Worm (Caenorhabditis elegans) whole organism, mixed stage, embryonic: ENCODE data around the gene jmjd-2.

ENCODE experiments used
- bed-3 ChIP-seq: fragments of 200-800 bp; sonication (Bioruptor generic); optimal IDR thresholded peaks from 3 replicates; lab custom pipeline; 2018; ENCODE audit warnings: mild to moderate bottlenecking, missing genetic modification characterization, moderate library complexity, missing compliant biosample characterization
- blmp-1 ChIP-seq: fragments of 150-350 bp; optimal IDR thresholded peaks from 2 replicates; lab custom pipeline; 2014; ENCODE audit warnings: missing biosample characterization, missing genetic modification characterization
- ceh-39 ChIP-seq: fragments of 150-350 bp; optimal IDR thresholded peaks from 2 replicates; lab custom pipeline; 2014; ENCODE audit warnings: missing biosample characterization, missing genetic modification characterization
- ceh-43 ChIP-seq: fragments of 200-800 bp; sonication (Bioruptor generic); optimal IDR thresholded peaks from 2 replicates; lab custom pipeline; 2018; ENCODE audit warnings: mild to moderate bottlenecking, missing genetic modification characterization, moderate library complexity, missing compliant biosample characterization
- ceh-83 ChIP-seq: fragments of 200-800 bp; sonication (Bioruptor generic); optimal IDR thresholded peaks from 2 replicates; lab custom pipeline; 2018; ENCODE audit warnings: mild to moderate bottlenecking, missing genetic modification characterization, missing compliant biosample characterization
- ces-1 ChIP-seq: fragments of 150-350 bp; optimal IDR thresholded peaks from 2 replicates; lab custom pipeline; 2014; ENCODE audit warnings: missing biosample characterization, missing genetic modification reagents, missing genetic modification characterization
- cnd-1 ChIP-seq: fragments of 200-800 bp; sonication (Bioruptor generic); optimal IDR thresholded peaks from 2 replicates; lab custom pipeline; 2018; ENCODE audit warnings: mild to moderate bottlenecking, missing genetic modification characterization, missing compliant biosample characterization
- drap-1 ChIP-seq: fragments of 200-800 bp; sonication (Bioruptor generic); optimal IDR thresholded peaks from 3 replicates; lab custom pipeline; 2018; ENCODE audit warnings: mild to moderate bottlenecking, missing genetic modification characterization, missing compliant biosample characterization
- elt-1 ChIP-seq: sonication (generic microtip); optimal IDR thresholded peaks from 2 replicates; lab custom pipeline; 2017; ENCODE audit warnings: missing genetic modification characterization, mild to moderate bottlenecking, missing compliant biosample characterization, antibody characterized with exemption, moderate library complexity, borderline replicate concordance; ENCODE audit not compliant: insufficient read depth
- elt-3 ChIP-seq: fragments of 150-350 bp; optimal IDR thresholded peaks from 2 replicates; lab custom pipeline; 2014; ENCODE audit warnings: missing biosample characterization, missing genetic modification characterization
- flh-1 ChIP-seq: fragments of 200-800 bp; sonication (Bioruptor generic); optimal IDR thresholded peaks from 2 replicates; lab custom pipeline; 2018; ENCODE audit warnings: mild to moderate bottlenecking, missing genetic modification characterization, moderate library complexity, missing compliant biosample characterization
- ham-2 ChIP-seq: fragments of 200-800 bp; sonication (Bioruptor generic); optimal IDR thresholded peaks from 2 replicates; lab custom pipeline; 2018; ENCODE audit warnings: mild to moderate bottlenecking, missing genetic modification characterization, missing compliant biosample characterization
- hlh-1 ChIP-seq: fragments of 150-350 bp; optimal IDR thresholded peaks from 2 replicates; lab custom pipeline; 2014; ENCODE audit warnings: missing biosample characterization, missing genetic modification reagents, missing genetic modification characterization
- lin-32 ChIP-seq: fragments of 200-800 bp; sonication (Bioruptor generic); optimal IDR thresholded peaks from 2 replicates; lab custom pipeline; 2018; ENCODE audit warnings: mild to moderate bottlenecking, missing genetic modification characterization, missing compliant biosample characterization
- lsy-2 ChIP-seq: fragments of 150-350 bp; optimal IDR thresholded peaks from 2 replicates; lab custom pipeline; 2014; ENCODE audit warnings: missing biosample characterization, missing genetic modification characterization
- mab-5 ChIP-seq: fragments of 150-350 bp; optimal IDR thresholded peaks from 2 replicates; lab custom pipeline; 2014; ENCODE audit warnings: missing biosample characterization, missing genetic modification characterization
- mep-1 ChIP-seq: fragments of 150-350 bp; optimal IDR thresholded peaks from 2 replicates; lab custom pipeline; 2017; ENCODE audit warnings: missing biosample characterization, missing genetic modification reagents, missing genetic modification characterization, inconsistent platforms
- mls-2 ChIP-seq: sonication (generic microtip); optimal IDR thresholded peaks from 2 replicates; lab custom pipeline; 2016; ENCODE audit warnings: mild to moderate bottlenecking, missing genetic modification characterization, moderate library complexity, missing compliant biosample characterization
- nhr-12 ChIP-seq: fragments of 150-350 bp; optimal IDR thresholded peaks from 2 replicates; lab custom pipeline; 2014; ENCODE audit warnings: missing biosample characterization, missing genetic modification characterization
- nhr-2 ChIP-seq: fragments of 150-350 bp; optimal IDR thresholded peaks from 2 replicates; lab custom pipeline; 2014; ENCODE audit warnings: missing biosample characterization, missing genetic modification characterization
- nhr-237 ChIP-seq: fragments of 150-350 bp; optimal IDR thresholded peaks from 2 replicates; lab custom pipeline; 2014; ENCODE audit warnings: missing biosample characterization, missing genetic modification characterization
- nhr-28 ChIP-seq: fragments of 150-350 bp; optimal IDR thresholded peaks from 2 replicates; lab custom pipeline; 2014; ENCODE audit warnings: missing biosample characterization, missing genetic modification characterization
- nhr-76 ChIP-seq: sonication (generic microtip); optimal IDR thresholded peaks from 2 replicates; lab custom pipeline; 2017; ENCODE audit warnings: missing biosample characterization, missing genetic modification characterization
- sem-2 ChIP-seq: fragments of 200-800 bp; sonication (Bioruptor generic); optimal IDR thresholded peaks from 2 replicates; lab custom pipeline; 2018; ENCODE audit warnings: mild to moderate bottlenecking, missing genetic modification characterization, missing compliant biosample characterization
- sptf-1 ChIP-seq: sonication (generic microtip); optimal IDR thresholded peaks from 2 replicates; lab custom pipeline; 2017; ENCODE audit warnings: mild to moderate bottlenecking, missing genetic modification characterization, moderate library complexity, missing compliant biosample characterization
- tbx-8 ChIP-seq: fragments of 200-800 bp; sonication (Bioruptor generic); optimal IDR thresholded peaks from 2 replicates; lab custom pipeline; 2018; ENCODE audit warnings: mild to moderate bottlenecking, missing genetic modification characterization, moderate library complexity, missing compliant biosample characterization
- unc-39 ChIP-seq: fragments of 150-350 bp; optimal IDR thresholded peaks from 2 replicates; lab custom pipeline; 2014; ENCODE audit warnings: missing biosample characterization, missing genetic modification characterization
- unc-62 ChIP-seq: fragments of 150-350 bp; optimal IDR thresholded peaks from 2 replicates; lab custom pipeline; 2014; ENCODE audit warnings: missing biosample characterization, missing genetic modification reagents, missing genetic modification characterization
- zip-8 ChIP-seq: fragments of 150-350 bp; optimal IDR thresholded peaks from 2 replicates; lab custom pipeline; 2014; ENCODE audit warnings: missing biosample characterization, missing genetic modification characterization

The jmjd-2 gene

DNA sequence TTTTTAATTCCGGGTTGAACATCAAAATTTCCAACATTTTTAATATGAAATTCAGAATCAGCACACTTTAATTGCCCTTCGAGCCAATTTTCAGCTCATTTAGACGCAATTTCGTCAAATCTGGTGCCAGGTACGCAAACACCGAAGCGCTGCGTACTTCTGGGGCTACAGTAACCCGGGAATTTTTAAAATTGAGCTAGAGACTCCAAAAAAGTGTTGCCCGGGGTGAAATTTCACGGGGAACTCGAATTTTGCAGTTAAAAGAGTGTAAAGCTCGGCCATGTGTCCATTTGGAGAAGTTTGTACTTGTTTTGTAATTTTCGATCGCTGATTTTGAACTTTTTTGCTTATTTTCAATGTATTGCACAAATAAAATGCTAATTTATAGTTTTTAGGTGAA, 1.1 kb downstream of the jmjd-2 start:
- no peak for TF ChIP-seq mls-2 (tag; lab: Kevin White, UChicago)
- TF ChIP-seq lsy-2 = peak; percentile 29

DNA sequence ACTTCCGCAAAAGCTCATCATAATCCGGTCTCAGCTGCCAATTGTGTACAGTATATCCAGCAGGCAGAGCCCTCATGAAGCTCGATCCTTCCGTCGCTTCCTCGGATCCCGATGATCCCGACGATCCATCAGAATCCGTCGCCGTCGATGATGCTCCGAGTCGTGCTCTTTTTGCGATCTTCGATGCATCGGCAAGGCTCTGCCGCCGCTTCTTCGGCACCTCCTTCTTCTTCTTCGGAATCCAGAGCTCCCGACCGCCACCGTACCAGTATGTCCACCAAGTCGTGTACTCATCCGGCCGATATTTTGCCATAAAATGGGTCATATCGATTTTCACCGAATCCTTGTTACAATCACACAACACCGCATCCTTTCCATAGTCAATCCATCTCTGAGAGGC, 3.5 kb downstream of the jmjd-2 start:
- no peak for TF ChIP-seq sptf-1 (tag; lab: Kevin White, UChicago)
- TF ChIP-seq nhr-28 (tag; lab: Kevin White, UChicago) = no peak
- TF ChIP-seq bed-3 (GFP tag; lab: Kevin White, UChicago) = no peak
- no peak for TF ChIP-seq flh-1 (GFP tag; lab: Kevin White, UChicago)
- TF ChIP-seq nhr-76 (tag; lab: Kevin White, UChicago) = no peak
- TF ChIP-seq ceh-83 (GFP tag; lab: Kevin White, UChicago) = no peak
- TF ChIP-seq nhr-2 = no peak
- TF ChIP-seq elt-1 (tag; lab: Kevin White, UChicago) = no peak
- no peak for TF ChIP-seq mab-5
- no peak for TF ChIP-seq mep-1 (tag; lab: Kevin White, UChicago)
- TF ChIP-seq sem-2 (GFP tag; lab: Kevin White, UChicago) = no peak
- no peak for TF ChIP-seq unc-39 (tag; lab: Kevin White, UChicago)
- no peak for TF ChIP-seq nhr-237 (tag; lab: Kevin White, UChicago)
- no peak for TF ChIP-seq ceh-43 (GFP tag; lab: Kevin White, UChicago)
- TF ChIP-seq cnd-1 (tag; lab: Kevin White, UChicago) = no peak
- no peak for TF ChIP-seq hlh-1 (tag; lab: Kevin White, UChicago)

DNA sequence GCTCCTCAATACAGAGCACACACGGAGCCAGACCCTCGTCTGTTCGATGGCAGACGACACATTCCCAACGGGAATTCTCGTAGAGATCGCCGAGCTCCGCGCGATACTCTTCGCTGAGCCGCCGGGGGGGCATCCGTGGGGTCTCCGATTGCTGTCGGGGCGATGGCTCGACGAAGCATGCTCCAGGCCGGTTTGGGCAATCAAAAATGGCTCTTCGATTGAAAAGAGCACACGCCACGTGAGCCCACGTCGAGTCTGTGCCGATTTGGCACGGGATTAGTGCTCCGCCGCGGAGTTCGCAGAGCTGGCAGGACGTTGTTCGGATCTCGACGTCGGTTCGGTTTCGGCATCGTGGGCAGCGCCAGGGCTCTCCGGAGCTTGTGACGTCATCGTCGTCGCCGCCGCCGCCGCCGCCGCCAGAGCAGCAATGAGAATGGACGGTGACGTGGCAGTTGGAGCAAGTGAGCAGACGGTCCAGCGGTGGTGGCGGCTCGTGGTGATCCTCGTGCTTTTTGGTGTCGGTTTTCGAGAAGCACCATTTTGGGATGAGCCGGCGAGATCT, 6.1 kb downstream of the jmjd-2 start:
- peak; percentile 13 for TF ChIP-seq ham-2 (GFP tag; lab: Kevin White, UChicago)
- no peak for TF ChIP-seq zip-8 (tag; lab: Kevin White, UChicago)

DNA sequence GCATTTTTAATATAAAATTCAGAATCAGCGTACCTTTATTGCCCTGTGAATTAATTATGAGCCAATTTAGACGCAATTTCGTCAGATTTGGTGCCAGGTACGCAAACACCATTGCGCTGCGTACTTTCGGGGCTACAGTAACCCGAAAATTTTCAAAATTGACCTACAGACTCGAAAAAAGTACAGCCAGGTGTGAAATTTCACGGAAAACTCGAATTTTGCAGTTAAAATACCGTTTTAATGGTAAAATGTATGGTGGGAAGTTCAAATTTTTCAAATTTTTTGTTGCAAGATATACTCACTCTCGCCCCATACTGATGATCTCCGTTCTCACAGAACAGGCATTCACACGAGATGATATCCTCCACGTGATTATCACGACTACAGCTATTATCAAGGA, 6.8 kb downstream of the jmjd-2 start:
- TF ChIP-seq elt-1 (tag; lab: Kevin White, UChicago) (no peak), cnd-1 (tag; lab: Kevin White, UChicago) (no peak), zip-8 (tag; lab: Kevin White, UChicago) (no peak), nhr-12 (tag; lab: Kevin White, UChicago) (no peak), mep-1 (tag; lab: Kevin White, UChicago) (no peak), unc-62 (GFP tag; lab: Kevin White, UChicago) (no peak), nhr-76 (tag; lab: Kevin White, UChicago) (no peak), flh-1 (GFP tag; lab: Kevin White, UChicago) (no peak), ceh-39 (tag; lab: Kevin White, UChicago) (no peak), blmp-1 (no peak), tbx-8 (GFP tag; lab: Kevin White, UChicago) (no peak), sem-2 (GFP tag; lab: Kevin White, UChicago) (no peak), unc-39 (tag; lab: Kevin White, UChicago) (no peak)

DNA sequence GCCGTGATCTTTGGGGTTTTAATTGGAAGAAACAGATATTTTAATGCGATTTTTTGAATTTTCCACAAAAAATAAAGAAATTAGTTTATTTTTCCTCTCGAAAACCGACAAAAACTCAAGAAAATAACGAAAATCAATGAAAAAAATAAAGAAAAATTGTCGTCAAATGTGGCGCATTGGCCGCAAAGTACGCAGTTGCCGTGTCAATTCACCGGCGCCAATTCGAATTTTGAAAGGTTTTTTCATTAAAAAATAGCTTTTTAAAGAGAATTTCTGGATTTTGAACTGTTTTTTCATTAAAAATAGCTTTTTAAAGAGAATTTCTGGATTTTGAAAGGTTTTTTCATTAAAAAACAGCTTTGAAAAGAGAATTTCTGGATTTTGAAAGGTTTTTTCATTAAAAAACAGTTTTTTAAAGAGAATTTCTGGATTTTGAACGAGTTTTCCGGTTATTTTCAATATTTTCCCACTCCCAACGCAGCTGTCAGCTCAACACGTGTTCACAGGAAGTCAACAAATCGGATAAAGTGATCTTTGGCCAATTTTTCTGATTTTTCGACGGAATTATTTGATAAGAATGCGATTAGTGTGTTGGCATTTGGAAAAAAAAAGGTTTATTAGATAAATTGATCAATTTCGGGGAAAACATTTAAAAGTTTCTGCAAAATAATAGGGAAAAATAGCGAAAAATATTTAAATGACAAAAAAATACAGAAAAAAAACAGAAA, 8.9 kb downstream of the jmjd-2 start:
- no peak for TF ChIP-seq lin-32 (GFP tag; lab: Kevin White, UChicago)
- peak; percentile 17 for TF ChIP-seq mep-1 (tag; lab: Kevin White, UChicago)
- TF ChIP-seq flh-1 (GFP tag; lab: Kevin White, UChicago) = no peak
- TF ChIP-seq, all 35 proteins: peak for 1

DNA sequence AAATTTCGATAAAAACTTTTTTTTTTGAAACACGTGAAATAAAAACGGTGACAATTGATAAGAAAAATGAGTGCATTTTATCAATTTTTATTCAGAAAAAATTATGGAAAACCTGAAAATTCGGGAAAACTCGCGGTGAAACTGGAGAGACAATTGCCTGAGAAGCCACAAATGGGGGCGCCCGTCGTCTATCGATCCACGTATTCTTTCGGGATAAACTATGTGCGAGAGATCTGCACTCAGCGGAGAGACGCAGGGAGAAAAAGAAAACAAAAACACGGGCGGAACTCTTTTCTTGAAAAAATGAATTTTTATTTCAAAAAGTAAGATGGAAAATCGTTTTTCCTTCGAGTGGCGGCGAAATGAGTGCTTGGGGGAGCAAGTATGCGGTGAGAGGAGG, 9.5 kb downstream of the jmjd-2 start, which contains the start of gene men-1:
men-1 (minus strand) TSS at position 242 of the 400 bp plus-strand sequence.
- TF ChIP-seq ces-1 (GFP tag; lab: Kevin White, UChicago) (no peak), unc-39 (tag; lab: Kevin White, UChicago) (no peak), blmp-1 (no peak), cnd-1 (tag; lab: Kevin White, UChicago) (no peak), nhr-28 (tag; lab: Kevin White, UChicago) (no peak), drap-1 (GFP tag; lab: Kevin White, UChicago) (no peak), nhr-76 (tag; lab: Kevin White, UChicago) (no peak), mab-5 (no peak), lin-32 (GFP tag; lab: Kevin White, UChicago) (no peak), lsy-2 (no peak), nhr-12 (tag; lab: Kevin White, UChicago) (no peak), elt-3 (no peak), ceh-39 (tag; lab: Kevin White, UChicago) (no peak)
